Worm (Caenorhabditis elegans) whole organism, mixed stage, embryonic: ENCODE measurements around the gene dpy-18.

Experiments used
- blmp-1 ChIP-seq: fragments of 150-350 bp; optimal IDR thresholded peaks from 2 replicates; lab custom pipeline; 2014; ENCODE audit warnings: missing biosample characterization, missing genetic modification characterization
- nhr-12 ChIP-seq: fragments of 150-350 bp; optimal IDR thresholded peaks from 2 replicates; lab custom pipeline; 2014; ENCODE audit warnings: missing biosample characterization, missing genetic modification characterization
- nhr-237 ChIP-seq: fragments of 150-350 bp; optimal IDR thresholded peaks from 2 replicates; lab custom pipeline; 2014; ENCODE audit warnings: missing biosample characterization, missing genetic modification characterization
- nhr-76 ChIP-seq: sonication (generic microtip); optimal IDR thresholded peaks from 2 replicates; lab custom pipeline; 2017; ENCODE audit warnings: missing biosample characterization, missing genetic modification characterization
- snpc-4 ChIP-seq: fragments of 150-350 bp; optimal IDR thresholded peaks from 2 replicates; lab custom pipeline; 2014; ENCODE audit warnings: missing biosample characterization, missing genetic modification characterization
- sptf-1 ChIP-seq: sonication (generic microtip); optimal IDR thresholded peaks from 2 replicates; lab custom pipeline; 2017; ENCODE audit warnings: mild to moderate bottlenecking, missing genetic modification characterization, moderate library complexity, missing compliant biosample characterization
- unc-62 ChIP-seq: fragments of 150-350 bp; optimal IDR thresholded peaks from 2 replicates; lab custom pipeline; 2014; ENCODE audit warnings: missing biosample characterization, missing genetic modification reagents, missing genetic modification characterization
- zip-8 ChIP-seq: fragments of 150-350 bp; optimal IDR thresholded peaks from 2 replicates; lab custom pipeline; 2014; ENCODE audit warnings: missing biosample characterization, missing genetic modification characterization
- ztf-11 ChIP-seq: fragments of 150-350 bp; optimal IDR thresholded peaks from 2 replicates; lab custom pipeline; 2014; ENCODE audit warnings: missing biosample characterization, missing genetic modification characterization

- TF ChIP-seq zip-8 (tag; lab: Kevin White, UChicago) (no peak), snpc-4 (tag; lab: Kevin White, UChicago) (no peak), unc-62 (GFP tag; lab: Kevin White, UChicago) (no peak), ztf-11 (tag; lab: Kevin White, UChicago) (no peak), blmp-1 (no peak), sptf-1 (tag; lab: Kevin White, UChicago) (no peak), nhr-12 (tag; lab: Kevin White, UChicago) (no peak), nhr-237 (no peak), nhr-76 (tag; lab: Kevin White, UChicago) (no peak)
Observed at ce11 chrIII:11378450-11378849, 670 bp upstream of the dpy-18 start.
